Fruit fly (Drosophila melanogaster): ENCODE results near the gene sds22.

- TF ChIP-seq psq (optimal IDR thresholded peaks at IDR 0.05) (no peak), ttk (optimal IDR thresholded peaks at IDR 0.05) (no peak), Myc (optimal IDR thresholded peaks at IDR 0.05) (no peak)
Measured at dm6 chr3R:17379051-17379450, 12.3 kb upstream of the sds22 start.
